Fruit fly (Drosophila melanogaster): ENCODE results near the gene Kdm2.

The Kdm2 gene

DNA sequence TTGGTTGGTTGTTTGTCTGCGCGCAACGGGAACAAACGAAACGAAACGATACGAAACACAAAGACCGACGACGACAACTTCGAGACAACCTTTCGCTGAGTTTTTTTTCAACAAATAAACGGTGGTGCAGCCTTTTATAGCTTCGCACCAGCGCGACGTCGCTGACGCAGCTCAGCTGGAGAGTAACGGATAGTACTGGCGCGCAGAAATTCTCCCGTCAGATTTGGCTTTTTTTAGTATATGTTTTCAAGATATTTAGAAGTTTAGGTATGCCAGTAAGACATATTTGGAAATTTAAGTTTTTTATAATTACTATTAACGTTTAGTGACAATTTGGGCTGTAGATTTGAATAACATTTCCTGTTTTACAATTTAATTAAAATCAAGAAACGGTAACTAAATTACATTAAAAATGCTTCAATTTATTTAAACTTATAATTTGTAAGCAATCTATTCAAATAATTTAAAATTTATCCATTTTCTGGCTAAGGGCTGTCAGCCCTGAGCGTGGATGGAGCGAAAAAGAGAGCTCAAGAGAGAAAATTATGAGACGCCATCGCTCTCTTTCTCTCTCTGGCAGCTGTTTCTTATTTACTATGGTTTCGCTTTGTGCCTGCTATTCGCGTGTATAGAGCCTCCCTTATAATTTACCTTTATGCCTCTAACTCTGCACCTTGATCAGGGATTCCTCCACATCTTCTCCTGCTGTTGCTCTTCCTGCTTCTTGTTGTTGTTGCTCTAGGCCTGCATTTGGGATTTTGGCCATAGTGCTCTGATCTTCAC lies 18.5 kb upstream of the Kdm2 start:
- TF ChIP-seq GATAd (GFP tag; optimal IDR thresholded peaks at IDR 0.05) (no peak), Jra (GFP tag; optimal IDR thresholded peaks at IDR 0.05) (peak; percentile 75), Dif (GFP tag; optimal IDR thresholded peaks at IDR 0.05; ENCODE audit: partially characterized antibody) (peak; percentile 84), h (GFP tag; optimal IDR thresholded peaks at IDR 0.05) (peak; percentile 83), brk (GFP tag; optimal IDR thresholded peaks at IDR 0.05) (peak; percentile 73), Abd-B (GFP tag; optimal IDR thresholded peaks at IDR 0.05) (no peak), CG32264 (GFP tag; optimal IDR thresholded peaks at IDR 0.05) (no peak), OdsH (GFP tag; optimal IDR thresholded peaks at IDR 0.05) (peak; percentile 82), dsf (GFP tag; optimal IDR thresholded peaks at IDR 0.05; ENCODE audit: borderline replicate concordance) (peak; percentile 10), ey (GFP tag; optimal IDR thresholded peaks at IDR 0.05) (peak; percentile 74), jim (GFP tag; optimal IDR thresholded peaks at IDR 0.05) (no peak), CG9705 (GFP tag; optimal IDR thresholded peaks at IDR 0.05) (peak; percentile 71), Sp1 (GFP tag; optimal IDR thresholded peaks at IDR 0.05) (peak; percentile 92), sv (GFP tag; optimal IDR thresholded peaks at IDR 0.05) (peak; percentile 79), dmrt93B (GFP tag; optimal IDR thresholded peaks at IDR 0.05) (peak; percentile 70), Hr83 (GFP tag; optimal IDR thresholded peaks at IDR 0.05; ENCODE audit: poor library complexity, severe bottlenecking) (peak; percentile 8), lola (GFP tag; optimal IDR thresholded peaks at IDR 0.05) (no peak), woc (GFP tag; optimal IDR thresholded peaks at IDR 0.05) (peak; percentile 93), psq (GFP tag; optimal IDR thresholded peaks at IDR 0.05) (peak; percentile 90), foxo (GFP tag; optimal IDR thresholded peaks at IDR 0.05) (peak in 1 of 2 experiments; percentile 84), Hr78 (GFP tag; optimal IDR thresholded peaks at IDR 0.05) (no peak), N (GFP tag; optimal IDR thresholded peaks at IDR 0.05) (no peak), Vsx2 (GFP tag; optimal IDR thresholded peaks at IDR 0.05; ENCODE audit: partially characterized antibody) (peak; percentile 54), fru (GFP tag; optimal IDR thresholded peaks at IDR 0.05) (peak; percentile 86), Myc (optimal IDR thresholded peaks at IDR 0.05) (peak; percentile 94), Rel (GFP tag; optimal IDR thresholded peaks at IDR 0.05) (peak; percentile 41), Rel (tag; optimal IDR thresholded peaks at IDR 0.05) (peak; percentile 55), usp (GFP tag; optimal IDR thresholded peaks at IDR 0.05) (no peak), tai (GFP tag; optimal IDR thresholded peaks at IDR 0.05) (peak; percentile 47), pan (optimal IDR thresholded peaks at IDR 0.05) (no peak), rgr (GFP tag; optimal IDR thresholded peaks at IDR 0.05) (peak; percentile 77), Dfd (GFP tag; optimal IDR thresholded peaks at IDR 0.05) (no peak), Hnf4 (GFP tag; optimal IDR thresholded peaks at IDR 0.05) (peak; percentile 35), CrebA (GFP tag; optimal IDR thresholded peaks at IDR 0.05; ENCODE audit: borderline replicate concordance) (no peak), sage (GFP tag; optimal IDR thresholded peaks at IDR 0.05) (peak; percentile 29), dl (GFP tag; optimal IDR thresholded peaks at IDR 0.05; ENCODE audit: insufficient read depth in 1 of 2, partially characterized antibody in 2 of 2) (peak; percentile 60 to 72), Mio (GFP tag; optimal IDR thresholded peaks at IDR 0.05) (no peak), br (GFP tag; optimal IDR thresholded peaks at IDR 0.05) (peak; percentile 75), HLH106 (tag; optimal IDR thresholded peaks at IDR 0.05) (peak; percentile 89)

DNA sequence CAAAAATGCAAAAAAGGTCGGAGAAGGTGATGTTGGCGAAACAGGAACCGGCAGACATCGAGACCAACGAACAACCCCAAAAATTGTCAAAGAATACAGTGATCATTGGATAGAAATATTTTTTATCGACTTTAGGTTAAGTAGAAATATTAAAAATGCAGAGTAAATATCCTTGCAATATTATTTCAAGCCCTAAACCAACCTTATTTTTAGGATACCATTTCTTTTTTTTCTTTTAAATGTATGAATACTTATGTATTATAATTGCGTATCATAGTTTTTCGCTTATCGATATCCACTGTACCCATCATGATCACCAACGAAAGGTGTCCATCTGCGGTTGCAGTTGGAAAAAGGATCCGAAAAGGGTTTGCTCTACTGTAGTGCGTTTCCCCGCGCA lies 17.0 kb upstream of the Kdm2 start:
- TF ChIP-seq pan (optimal IDR thresholded peaks at IDR 0.05) (no peak), Myc (optimal IDR thresholded peaks at IDR 0.05) (no peak), Hr83 (GFP tag; optimal IDR thresholded peaks at IDR 0.05; ENCODE audit: poor library complexity, severe bottlenecking) (no peak), dl (GFP tag; optimal IDR thresholded peaks at IDR 0.05; ENCODE audit: insufficient read depth in 1 of 2, partially characterized antibody in 2 of 2) (no peak), woc (GFP tag; optimal IDR thresholded peaks at IDR 0.05) (no peak), lola (GFP tag; optimal IDR thresholded peaks at IDR 0.05) (no peak), tai (GFP tag; optimal IDR thresholded peaks at IDR 0.05) (no peak), Sp1 (GFP tag; optimal IDR thresholded peaks at IDR 0.05) (peak; percentile 23), Jra (GFP tag; optimal IDR thresholded peaks at IDR 0.05) (no peak), Vsx2 (GFP tag; optimal IDR thresholded peaks at IDR 0.05; ENCODE audit: partially characterized antibody) (no peak), Hnf4 (GFP tag; optimal IDR thresholded peaks at IDR 0.05) (no peak), psq (GFP tag; optimal IDR thresholded peaks at IDR 0.05) (peak; percentile 30), foxo (GFP tag; optimal IDR thresholded peaks at IDR 0.05) (peak in 1 of 2 experiments; percentile 51), sv (GFP tag; optimal IDR thresholded peaks at IDR 0.05) (no peak), Rel (GFP tag; optimal IDR thresholded peaks at IDR 0.05) (no peak), Rel (tag; optimal IDR thresholded peaks at IDR 0.05) (no peak), CG9705 (GFP tag; optimal IDR thresholded peaks at IDR 0.05) (no peak), dmrt93B (GFP tag; optimal IDR thresholded peaks at IDR 0.05) (no peak), GATAd (GFP tag; optimal IDR thresholded peaks at IDR 0.05) (no peak), h (GFP tag; optimal IDR thresholded peaks at IDR 0.05) (peak; percentile 38), CG32264 (GFP tag; optimal IDR thresholded peaks at IDR 0.05) (no peak), br (GFP tag; optimal IDR thresholded peaks at IDR 0.05) (no peak), Abd-B (GFP tag; optimal IDR thresholded peaks at IDR 0.05) (no peak), Hr78 (GFP tag; optimal IDR thresholded peaks at IDR 0.05) (no peak), ey (GFP tag; optimal IDR thresholded peaks at IDR 0.05) (peak; percentile 15), CrebA (GFP tag; optimal IDR thresholded peaks at IDR 0.05; ENCODE audit: borderline replicate concordance) (no peak), sage (GFP tag; optimal IDR thresholded peaks at IDR 0.05) (no peak), jim (GFP tag; optimal IDR thresholded peaks at IDR 0.05) (no peak), Dfd (GFP tag; optimal IDR thresholded peaks at IDR 0.05) (no peak), OdsH (GFP tag; optimal IDR thresholded peaks at IDR 0.05) (peak; percentile 11), dsf (GFP tag; optimal IDR thresholded peaks at IDR 0.05; ENCODE audit: borderline replicate concordance) (no peak), fru (GFP tag; optimal IDR thresholded peaks at IDR 0.05) (peak; percentile 34), brk (GFP tag; optimal IDR thresholded peaks at IDR 0.05) (no peak), Mio (GFP tag; optimal IDR thresholded peaks at IDR 0.05) (no peak), usp (GFP tag; optimal IDR thresholded peaks at IDR 0.05) (no peak), N (GFP tag; optimal IDR thresholded peaks at IDR 0.05) (no peak), rgr (GFP tag; optimal IDR thresholded peaks at IDR 0.05) (peak; percentile 17), HLH106 (tag; optimal IDR thresholded peaks at IDR 0.05) (peak; percentile 26), Dif (GFP tag; optimal IDR thresholded peaks at IDR 0.05; ENCODE audit: partially characterized antibody) (no peak)
